Worm (Caenorhabditis elegans) whole organism, young adult: ENCODE results near the gene rfc-1.

Experiments used
- B0336.3 ChIP-seq: fragments of 200-800 bp; sonication (Bioruptor generic); IDR thresholded peaks from 2 replicates; pipeline ENCODE4 v1.3.6; 2022; ENCODE audit warnings: missing genetic modification characterization, missing compliant biosample characterization
- F10E7.11 ChIP-seq: sonication (generic microtip); optimal IDR thresholded peaks from 2 replicates; lab custom pipeline; 2017; ENCODE audit warnings: mild to moderate bottlenecking, missing genetic modification characterization, moderate library complexity, missing compliant biosample characterization
- F37B4.10 ChIP-seq: fragments of 200-800 bp; sonication (Bioruptor generic); IDR thresholded peaks from 2 replicates; pipeline ENCODE4 v1.3.6; 2022; ENCODE audit warnings: missing genetic modification characterization, missing compliant biosample characterization
- F57A8.1 ChIP-seq: fragments of 200-800 bp; sonication (Bioruptor generic); optimal IDR thresholded peaks from 2 replicates; lab custom pipeline; 2018; ENCODE audit warnings: mild to moderate bottlenecking, missing genetic modification characterization, moderate library complexity, missing compliant biosample characterization
- K11D2.4 ChIP-seq: fragments of 200-800 bp; sonication (Bioruptor generic); IDR thresholded peaks from 2 replicates; pipeline ENCODE4 v1.3.6; 2022; ENCODE audit warnings: missing genetic modification reagents, missing genetic modification characterization, missing compliant biosample characterization
- T26A5.8 ChIP-seq: sonication (generic microtip); optimal IDR thresholded peaks from 2 replicates; lab custom pipeline; 2016; ENCODE audit warnings: missing genetic modification characterization, missing compliant biosample characterization
- Y53F4B.3 ChIP-seq: fragments of 200-800 bp; sonication (Bioruptor generic); IDR thresholded peaks from 2 replicates; pipeline ENCODE4 v1.3.6; 2022; ENCODE audit warnings: missing genetic modification reagents, missing genetic modification characterization, missing compliant biosample characterization
- Y53G8AR.9 ChIP-seq: fragments of 200-800 bp; sonication (Bioruptor generic); conservative IDR thresholded peaks from 2 replicates; pipeline ENCODE4 v1.3.6; 2022; ENCODE audit warnings: missing genetic modification reagents, missing genetic modification characterization, missing compliant biosample characterization
- Y79H2A.3 ChIP-seq: fragments of 200-800 bp; sonication (Bioruptor generic); conservative IDR thresholded peaks from 2 replicates; pipeline ENCODE4 v1.3.6; 2022; ENCODE audit warnings: missing genetic modification reagents, missing genetic modification characterization, missing compliant biosample characterization
- ama-1 ChIP-seq, 3 experiments: fragments of 150-350 bp in 1 of 3; sonication (generic microtip) in 2 of 3; optimal IDR thresholded peaks; 2 replicates each; lab custom pipeline; 2014 to 2018; ENCODE audit warnings: missing biosample characterization in 2 of 3, missing genetic modification characterization in 2 of 3, missing genetic modification reagents in 2 of 3
- aptf-2 ChIP-seq: fragments of 200-800 bp; sonication (Bioruptor generic); conservative IDR thresholded peaks from 2 replicates; pipeline ENCODE4 v1.3.6; 2022; ENCODE audit warnings: missing genetic modification reagents, missing genetic modification characterization, missing compliant biosample characterization
- attf-6 ChIP-seq: fragments of 200-800 bp; sonication (Bioruptor generic); IDR thresholded peaks from 2 replicates; pipeline ENCODE4 v1.3.6; 2022; ENCODE audit warnings: missing genetic modification reagents, missing genetic modification characterization, missing compliant biosample characterization
- cebp-1 ChIP-seq, 2 experiments: fragments of 200-800 bp in 1 of 2; sonication (Bioruptor generic) in 1 of 2; sonication (generic microtip) in 1 of 2; IDR thresholded peaks in 1 of 2; optimal IDR thresholded peaks in 1 of 2; 2 replicates each; pipeline versions ENCODE4 v1.3.6 to Lab custom; 2017 to 2022; ENCODE audit warnings: missing compliant biosample characterization in 2 of 2, missing genetic modification characterization in 2 of 2, mild to moderate bottlenecking in 1 of 2, missing genetic modification reagents in 1 of 2, moderate library complexity in 1 of 2
- ceh-100 ChIP-seq: fragments of 200-800 bp; sonication (Bioruptor generic); IDR thresholded peaks from 2 replicates; pipeline ENCODE4 v1.3.6; 2022; ENCODE audit warnings: missing genetic modification reagents, missing genetic modification characterization, missing compliant biosample characterization
- ceh-58 ChIP-seq: fragments of 200-800 bp; sonication (Bioruptor generic); IDR thresholded peaks from 2 replicates; pipeline ENCODE4 v1.3.6; 2022; ENCODE audit warnings: missing genetic modification characterization, missing compliant biosample characterization
- ceh-91 ChIP-seq: fragments of 200-800 bp; sonication (Bioruptor generic); IDR thresholded peaks from 2 replicates; pipeline ENCODE4 v1.3.6; 2022; ENCODE audit warnings: missing genetic modification reagents, missing genetic modification characterization, missing compliant biosample characterization
- die-1 ChIP-seq: sonication (generic microtip); optimal IDR thresholded peaks from 2 replicates; lab custom pipeline; 2016; ENCODE audit warnings: missing genotype, mild to moderate bottlenecking, missing genetic modification characterization, missing compliant biosample characterization
- dox-1 ChIP-seq: fragments of 200-800 bp; sonication (Bioruptor generic); IDR thresholded peaks from 2 replicates; pipeline ENCODE4 v1.3.6; 2022; ENCODE audit warnings: missing genetic modification reagents, missing genetic modification characterization, missing compliant biosample characterization
- efl-1 ChIP-seq: fragments of 150-350 bp; optimal IDR thresholded peaks from 2 replicates; lab custom pipeline; 2014; ENCODE audit warnings: missing biosample characterization, missing genetic modification reagents, missing genetic modification characterization
- ekl-4 ChIP-seq: fragments of 200-800 bp; sonication (Bioruptor generic); IDR thresholded peaks from 2 replicates; pipeline ENCODE4 v1.3.6; 2022; ENCODE audit warnings: missing genetic modification reagents, missing genetic modification characterization, missing compliant biosample characterization
- ets-4 ChIP-seq: fragments of 200-800 bp; sonication (Bioruptor generic); optimal IDR thresholded peaks from 2 replicates; lab custom pipeline; 2018; ENCODE audit warnings: mild to moderate bottlenecking, missing genetic modification characterization, missing compliant biosample characterization
- gei-17 ChIP-seq: fragments of 200-800 bp; sonication (Bioruptor generic); optimal IDR thresholded peaks from 2 replicates; lab custom pipeline; 2018; ENCODE audit warnings: mild to moderate bottlenecking, missing genetic modification characterization, missing compliant biosample characterization
- hmg-1.2 ChIP-seq: fragments of 200-800 bp; sonication (Bioruptor generic); IDR thresholded peaks from 2 replicates; pipeline ENCODE4 v1.3.6; 2022; ENCODE audit warnings: missing genetic modification reagents, missing genetic modification characterization, missing compliant biosample characterization
- hsf-1 ChIP-seq: fragments of 200-800 bp; sonication (Bioruptor generic); IDR thresholded peaks from 2 replicates; pipeline ENCODE4 v1.3.6; 2022; ENCODE audit warnings: missing genetic modification reagents, missing genetic modification characterization, missing compliant biosample characterization
- let-526 ChIP-seq: fragments of 200-800 bp; sonication (Bioruptor generic); IDR thresholded peaks from 2 replicates; pipeline ENCODE4 v1.3.6; 2022; ENCODE audit warnings: missing genetic modification reagents, missing genetic modification characterization, missing compliant biosample characterization
- lin-26 ChIP-seq: fragments of 200-800 bp; sonication (Bioruptor generic); IDR thresholded peaks from 2 replicates; pipeline ENCODE4 v1.3.6; 2022; ENCODE audit warnings: missing genetic modification reagents, missing genetic modification characterization, missing compliant biosample characterization
- lin-40 ChIP-seq: sonication (generic microtip); optimal IDR thresholded peaks from 2 replicates; lab custom pipeline; 2016; ENCODE audit warnings: missing genetic modification characterization, mild to moderate bottlenecking, missing compliant biosample characterization, missing genotype, missing genetic modification reagents
- lin-54 ChIP-seq: fragments of 200-800 bp; sonication (Bioruptor generic); optimal IDR thresholded peaks from 2 replicates; lab custom pipeline; 2018; ENCODE audit warnings: mild to moderate bottlenecking, missing genetic modification characterization, missing compliant biosample characterization
- madf-10 ChIP-seq: sonication (generic microtip); optimal IDR thresholded peaks from 2 replicates; lab custom pipeline; 2016; ENCODE audit warnings: mild to moderate bottlenecking, missing genetic modification characterization, missing compliant biosample characterization
- madf-6 ChIP-seq: fragments of 200-800 bp; sonication (Bioruptor generic); IDR thresholded peaks from 2 replicates; pipeline ENCODE4 v1.3.6; 2022; ENCODE audit warnings: missing genetic modification reagents, missing genetic modification characterization, missing compliant biosample characterization
- madf-8 ChIP-seq: fragments of 200-800 bp; sonication (Bioruptor generic); conservative IDR thresholded peaks from 2 replicates; pipeline ENCODE4 v1.3.6; 2022; ENCODE audit warnings: missing genetic modification reagents, missing genetic modification characterization, missing compliant biosample characterization
- mes-4 ChIP-seq: sonication (generic microtip); optimal IDR thresholded peaks from 2 replicates; lab custom pipeline; 2016; ENCODE audit warnings: missing genotype, missing genetic modification characterization, missing compliant biosample characterization
- nfyb-1 ChIP-seq: fragments of 200-800 bp; sonication (Bioruptor generic); IDR thresholded peaks from 2 replicates; pipeline ENCODE4 v1.3.6; 2022; ENCODE audit warnings: missing genetic modification reagents, missing genetic modification characterization, missing compliant biosample characterization
- nhr-120 ChIP-seq: fragments of 200-800 bp; sonication (Bioruptor generic); IDR thresholded peaks from 2 replicates; pipeline ENCODE4 v1.3.6; 2022; ENCODE audit warnings: missing genetic modification characterization, missing compliant biosample characterization
- nhr-90 ChIP-seq: sonication (generic microtip); optimal IDR thresholded peaks from 2 replicates; lab custom pipeline; 2016; ENCODE audit warnings: missing genotype, mild to moderate bottlenecking, missing genetic modification characterization, missing compliant biosample characterization
- pha-4 ChIP-seq: fragments of 150-350 bp; sonication (generic microtip); optimal IDR thresholded peaks from 2 replicates; lab custom pipeline; 2014; ENCODE audit warnings: missing biosample characterization, missing genetic modification reagents, missing genetic modification characterization
- repo-1 ChIP-seq: sonication (generic microtip); optimal IDR thresholded peaks from 2 replicates; lab custom pipeline; 2017; ENCODE audit warnings: mild to moderate bottlenecking, missing genetic modification characterization, missing compliant biosample characterization
- rpc-1 ChIP-seq, 2 experiments: fragments of 150-350 bp in 1 of 2; sonication (generic microtip) in 1 of 2; optimal IDR thresholded peaks; 2 replicates each; lab custom pipeline; 2014 to 2018; ENCODE audit warnings: missing biosample characterization in 1 of 2, missing genetic modification characterization in 1 of 2, missing genetic modification reagents in 1 of 2, missing genotype in 1 of 2
- sdz-38 ChIP-seq: sonication (generic microtip); optimal IDR thresholded peaks from 2 replicates; lab custom pipeline; 2016; ENCODE audit warnings: missing genotype, missing genetic modification characterization, missing compliant biosample characterization
- tbx-9 ChIP-seq: sonication (generic microtip); optimal IDR thresholded peaks from 2 replicates; lab custom pipeline; 2016; ENCODE audit warnings: borderline replicate concordance, missing genetic modification characterization, inconsistent platforms, missing compliant biosample characterization
- tlf-1 ChIP-seq: fragments of 200-800 bp; sonication (Bioruptor generic); optimal IDR thresholded peaks from 2 replicates; lab custom pipeline; 2018; ENCODE audit warnings: mild to moderate bottlenecking, missing genetic modification characterization, missing compliant biosample characterization
- xnd-1 ChIP-seq: sonication (generic microtip); optimal IDR thresholded peaks from 2 replicates; lab custom pipeline; 2016; ENCODE audit warnings: missing genotype, missing genetic modification reagents, missing genetic modification characterization, missing compliant biosample characterization
- zim-3 ChIP-seq: sonication (generic microtip); optimal IDR thresholded peaks from 2 replicates; lab custom pipeline; 2017; ENCODE audit warnings: mild to moderate bottlenecking, missing genetic modification characterization, moderate library complexity, missing compliant biosample characterization
- ztf-18 ChIP-seq: sonication (generic microtip); optimal IDR thresholded peaks from 2 replicates; lab custom pipeline; 2016; ENCODE audit warnings: missing genotype, mild to moderate bottlenecking, missing genetic modification characterization, missing compliant biosample characterization
- ztf-25 ChIP-seq: fragments of 200-800 bp; sonication (Bioruptor generic); IDR thresholded peaks from 2 replicates; pipeline ENCODE4 v1.3.6; 2022; ENCODE audit warnings: missing genetic modification reagents, missing genetic modification characterization, missing compliant biosample characterization
- ztf-6 ChIP-seq: fragments of 200-800 bp; sonication (Bioruptor generic); IDR thresholded peaks from 2 replicates; pipeline ENCODE4 v1.3.6; 2022; ENCODE audit warnings: missing genetic modification reagents, missing genetic modification characterization, missing compliant biosample characterization

Gene rfc-1

DNA sequence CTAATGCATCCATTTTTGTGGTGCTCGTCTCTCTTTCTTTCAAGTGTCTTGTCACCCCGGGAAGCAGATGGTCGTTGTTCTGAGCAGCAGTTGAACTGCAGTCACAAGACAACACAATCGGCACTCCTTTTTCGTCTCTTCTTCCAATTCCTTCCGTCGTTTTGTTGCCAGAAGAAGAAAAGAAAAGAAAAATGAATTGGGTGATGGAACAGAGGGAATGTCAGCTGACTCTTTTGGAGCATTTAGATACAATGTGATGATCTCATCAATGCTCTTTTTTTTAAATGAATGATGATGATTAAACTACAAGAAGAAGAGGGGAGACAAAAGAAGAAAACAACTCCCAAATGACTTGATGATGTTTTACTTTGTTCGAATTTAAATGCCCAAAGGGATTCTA, 4.2 kb upstream of the rfc-1 start:
- TF ChIP-seq cebp-1 (GFP tag; IDR thresholded peaks at IDR 0.05; lab: Robert Waterston, UW) (no peak), cebp-1 (tag; optimal IDR thresholded peaks at IDR 0.05; lab: Kevin White, UChicago) (peak; percentile 19), F57A8.1 (GFP tag; lab: Kevin White, UChicago) (no peak)

- no peak for TF ChIP-seq zim-3
Observed at ce11 chrV:14648825-14649224, 3.0 kb upstream of the rfc-1 start.

DNA sequence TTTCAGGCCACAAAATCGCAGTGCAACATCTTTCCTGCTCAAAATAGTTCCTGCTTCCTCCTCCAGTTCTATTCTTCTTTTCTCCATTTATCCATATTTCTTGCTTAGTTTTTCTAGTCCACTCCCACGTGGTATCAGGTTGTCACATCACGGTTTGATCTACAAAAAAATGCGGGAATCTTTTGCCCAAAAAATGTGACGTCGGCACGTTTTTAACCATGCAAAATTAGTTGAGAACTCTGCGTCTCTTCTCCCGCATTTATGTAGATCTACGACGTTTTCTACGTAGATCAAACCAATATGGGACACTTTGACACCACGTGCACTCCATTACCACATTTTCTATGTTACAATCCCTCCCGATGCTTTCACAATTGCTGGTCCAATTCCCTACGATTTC, 3.8 kb downstream of the rfc-1 start:
- TF ChIP-seq B0336.3 (GFP tag; lab: Robert Waterston, UW) (no peak), ets-4 (no peak), die-1 (tag; lab: Kevin White, UChicago) (no peak), ztf-25 (no peak), F10E7.11 (tag; lab: Kevin White, UChicago) (no peak), hsf-1 (GFP tag; lab: Robert Waterston, UW) (no peak), ceh-100 (GFP tag; lab: Robert Waterston, UW) (no peak), ceh-91 (GFP tag; lab: Robert Waterston, UW) (no peak), repo-1 (tag; lab: Kevin White, UChicago) (no peak), nfyb-1 (no peak), T26A5.8 (tag; lab: Kevin White, UChicago) (no peak), madf-6 (peak; percentile 78), madf-8 (peak; percentile 54; the same call in 1 of the 2 replicates), pha-4 (no peak), sdz-38 (no peak), efl-1 (GFP tag; lab: Kevin White, UChicago) (peak; percentile 45), aptf-2 (GFP tag; lab: Robert Waterston, UW) (no peak), K11D2.4 (GFP tag; lab: Robert Waterston, UW) (no peak), mes-4 (tag; lab: Kevin White, UChicago) (no peak), ztf-6 (GFP tag; lab: Robert Waterston, UW) (no peak), nhr-120 (GFP tag; lab: Robert Waterston, UW) (no peak), madf-10 (tag; lab: Kevin White, UChicago) (no peak), rpc-1 (optimal IDR thresholded peaks at IDR 0.05; lab: Kevin White, UChicago) (no peak), rpc-1 (tag; optimal IDR thresholded peaks at IDR 0.05; lab: Kevin White, UChicago) (no peak), ztf-18 (no peak), lin-54 (no peak), ama-1 (optimal IDR thresholded peaks at IDR 0.05; lab: Kevin White, UChicago) (no peak), ama-1 (GFP tag; optimal IDR thresholded peaks at IDR 0.05; lab: Kevin White, UChicago) (no peak), ekl-4 (GFP tag; lab: Robert Waterston, UW) (no peak), Y53G8AR.9 (GFP tag; lab: Robert Waterston, UW) (no peak), dox-1 (GFP tag; lab: Robert Waterston, UW) (no peak), tlf-1 (GFP tag; lab: Kevin White, UChicago) (no peak), F37B4.10 (no peak), attf-6 (GFP tag; lab: Robert Waterston, UW) (no peak), tbx-9 (tag; lab: Kevin White, UChicago) (no peak), hmg-1.2 (GFP tag; lab: Robert Waterston, UW) (0 out of 2 replicates have a peak, but pooled peaks have one; percentile 17), ceh-58 (GFP tag; lab: Robert Waterston, UW) (no peak), gei-17 (GFP tag; lab: Kevin White, UChicago) (no peak), xnd-1 (peak; percentile 21), lin-26 (GFP tag; lab: Robert Waterston, UW) (no peak), nhr-90 (tag; lab: Kevin White, UChicago) (no peak), Y53F4B.3 (GFP tag; lab: Robert Waterston, UW) (no peak), lin-40 (no peak), let-526 (no peak), Y79H2A.3 (GFP tag; lab: Robert Waterston, UW) (no peak)
